Fruit fly (Drosophila melanogaster) whole organism, embryonic: ENCODE data around the gene CG31823.

ENCODE experiments used
- Atf3 ChIP-seq: fragments of 200-800 bp; sonication (Bioruptor generic); optimal IDR thresholded peaks from 3 replicates; lab custom pipeline; 2016; ENCODE audit warnings: missing biosample characterization, missing genetic modification characterization
- B-H2 ChIP-seq: fragments of 200-800 bp; sonication (Bioruptor generic); optimal IDR thresholded peaks from 2 replicates; lab custom pipeline; 2018; ENCODE audit warnings: missing biosample characterization, mild to moderate bottlenecking, missing genetic modification characterization
- Bgb ChIP-seq: fragments of 200-800 bp; sonication (Bioruptor generic); IDR thresholded peaks from 2 replicates; pipeline ENCODE4 v1.3.6; 2022; ENCODE audit warnings: missing biosample characterization, missing genetic modification characterization; ENCODE audit not compliant: partially characterized antibody
- CG10209 ChIP-seq: fragments of 200-800 bp; sonication (Bioruptor generic); optimal IDR thresholded peaks from 3 replicates; lab custom pipeline; 2017; ENCODE audit warnings: missing biosample characterization, mild to moderate bottlenecking, missing genetic modification characterization, missing genetic modification reagents
- CG10654 ChIP-seq: fragments of 200-800 bp; sonication (Bioruptor generic); optimal IDR thresholded peaks from 2 replicates; lab custom pipeline; 2016; ENCODE audit warnings: missing biosample characterization, missing genetic modification characterization
- CG11504 ChIP-seq: fragments of 200-800 bp; sonication (Bioruptor generic); optimal IDR thresholded peaks from 3 replicates; lab custom pipeline; 2019; ENCODE audit warnings: missing biosample characterization, mild to moderate bottlenecking, missing genetic modification characterization, moderate library complexity
- CG12104 ChIP-seq: fragments of 200-800 bp; sonication (Bioruptor generic); optimal IDR thresholded peaks from 3 replicates; lab custom pipeline; 2016; ENCODE audit warnings: missing biosample characterization, missing genetic modification characterization
- CG14965 ChIP-seq: fragments of 200-800 bp; sonication (Bioruptor generic); optimal IDR thresholded peaks from 2 replicates; lab custom pipeline; 2016; ENCODE audit warnings: missing biosample characterization, missing genetic modification characterization, borderline replicate concordance
- CG17829 ChIP-seq: fragments of 200-800 bp; optimal IDR thresholded peaks from 2 replicates; lab custom pipeline; 2019; ENCODE audit warnings: missing biosample characterization, mild to moderate bottlenecking, missing genetic modification characterization, moderate library complexity
- CG18619 ChIP-seq: fragments of 200-800 bp; sonication (Bioruptor generic); optimal IDR thresholded peaks from 3 replicates; lab custom pipeline; 2017; ENCODE audit warnings: missing biosample characterization, mild to moderate bottlenecking, missing genetic modification characterization
- CG2889 ChIP-seq: fragments of 200-800 bp; sonication (Bioruptor generic); IDR thresholded peaks from 3 replicates; pipeline ENCODE4 v1.3.6; 2022; ENCODE audit warnings: missing biosample characterization, missing genetic modification characterization
- CG30020 ChIP-seq: fragments of 200-800 bp; optimal IDR thresholded peaks from 2 replicates; lab custom pipeline; 2019; ENCODE audit warnings: missing biosample characterization, mild to moderate bottlenecking, missing genetic modification characterization, moderate library complexity
- CG31224 ChIP-seq: fragments of 200-800 bp; sonication (Bioruptor generic); IDR thresholded peaks from 2 replicates; pipeline ENCODE4 v1.3.6; 2022; ENCODE audit warnings: missing biosample characterization, missing genetic modification characterization
- CG31441 ChIP-seq: fragments of 200-800 bp; sonication (Bioruptor generic); IDR thresholded peaks from 2 replicates; pipeline ENCODE4 v1.3.6; 2022; ENCODE audit warnings: missing biosample characterization, missing genetic modification characterization
- CG33557 ChIP-seq: fragments of 200-800 bp; sonication (Bioruptor generic); optimal IDR thresholded peaks from 2 replicates; lab custom pipeline; 2019; ENCODE audit warnings: missing biosample characterization, mild to moderate bottlenecking, missing genetic modification characterization, moderate library complexity
- CG34422 ChIP-seq: fragments of 200-800 bp; sonication (Bioruptor generic); IDR thresholded peaks from 3 replicates; pipeline ENCODE4 v1.3.6; 2022; ENCODE audit warnings: missing biosample characterization, missing genetic modification characterization
- CG3847 ChIP-seq: fragments of 200-800 bp; sonication (Bioruptor generic); IDR thresholded peaks from 2 replicates; pipeline ENCODE4 v1.3.6; 2022; ENCODE audit warnings: missing biosample characterization, missing genetic modification characterization
- CG42726 ChIP-seq: fragments of 200-800 bp; sonication (Bioruptor generic); IDR thresholded peaks from 2 replicates; pipeline ENCODE4 v1.3.6; 2022; ENCODE audit warnings: missing biosample characterization, missing genetic modification characterization; ENCODE audit not compliant: partially characterized antibody
- CG6689 ChIP-seq: fragments of 200-800 bp; sonication (Bioruptor generic); IDR thresholded peaks from 2 replicates; pipeline ENCODE4 v1.3.6; 2022; ENCODE audit warnings: missing biosample characterization, missing genetic modification characterization
- CG6813 ChIP-seq: fragments of 200-800 bp; sonication (Bioruptor generic); optimal IDR thresholded peaks from 2 replicates; lab custom pipeline; 2017; ENCODE audit warnings: missing biosample characterization, missing genetic modification characterization, mild to moderate bottlenecking, moderate library complexity, missing genetic modification reagents
- CG7556 ChIP-seq: fragments of 200-800 bp; sonication (Bioruptor generic); optimal IDR thresholded peaks from 2 replicates; lab custom pipeline; 2017; ENCODE audit warnings: missing biosample characterization, mild to moderate bottlenecking, missing genetic modification characterization
- CG7963 ChIP-seq: fragments of 200-800 bp; sonication (Bioruptor generic); IDR thresholded peaks from 3 replicates; pipeline ENCODE4 v1.3.6; 2022; ENCODE audit warnings: missing biosample characterization, missing genetic modification characterization; ENCODE audit not compliant: partially characterized antibody
- CG8359 ChIP-seq: fragments of 200-800 bp; sonication (Bioruptor generic); optimal IDR thresholded peaks from 2 replicates; lab custom pipeline; 2017; ENCODE audit warnings: missing biosample characterization, mild to moderate bottlenecking, missing genetic modification characterization, borderline replicate concordance
- CG8924 ChIP-seq: fragments of 200-800 bp; optimal IDR thresholded peaks from 3 replicates; lab custom pipeline; 2019; ENCODE audit warnings: missing biosample characterization, mild to moderate bottlenecking, missing genetic modification characterization, moderate library complexity
- CG9817 ChIP-seq: fragments of 200-800 bp; sonication (Bioruptor generic); optimal IDR thresholded peaks from 2 replicates; lab custom pipeline; 2018; ENCODE audit warnings: missing biosample characterization, mild to moderate bottlenecking, missing genetic modification characterization, moderate library complexity
- CoRest ChIP-seq: fragments of 200-800 bp; sonication (Bioruptor generic); optimal IDR thresholded peaks from 3 replicates; lab custom pipeline; 2018; ENCODE audit warnings: missing biosample characterization, mild to moderate bottlenecking, missing genetic modification characterization, moderate library complexity
- Dbx ChIP-seq: fragments of 200-800 bp; sonication (Bioruptor generic); IDR thresholded peaks from 3 replicates; pipeline ENCODE4 v1.3.6; 2022; ENCODE audit warnings: missing biosample characterization, missing genetic modification characterization
- Deaf1 ChIP-seq: fragments of 200-800 bp; optimal IDR thresholded peaks from 3 replicates; lab custom pipeline; 2019; ENCODE audit warnings: missing biosample characterization, mild to moderate bottlenecking, missing genetic modification characterization, moderate library complexity
- Dp ChIP-seq: fragments of 200-800 bp; sonication (Bioruptor generic); optimal IDR thresholded peaks from 2 replicates; lab custom pipeline; 2018; ENCODE audit warnings: missing biosample characterization, mild to moderate bottlenecking, missing genetic modification characterization, moderate library complexity
- GATAe ChIP-seq: fragments of 200-800 bp; sonication (Bioruptor generic); conservative IDR thresholded peaks from 2 replicates; pipeline ENCODE4 v1.3.6; 2022; ENCODE audit warnings: missing biosample characterization, missing genetic modification characterization
- HHEX ChIP-seq: fragments of 200-800 bp; sonication (Bioruptor generic); optimal IDR thresholded peaks from 3 replicates; lab custom pipeline; 2017; ENCODE audit warnings: missing biosample characterization, mild to moderate bottlenecking, missing genetic modification characterization, missing genetic modification reagents
- Hmr ChIP-seq: fragments of 200-800 bp; sonication (Bioruptor generic); optimal IDR thresholded peaks from 3 replicates; lab custom pipeline; 2017; ENCODE audit warnings: mild to moderate bottlenecking, missing biosample characterization, missing genetic modification reagents, missing genetic modification characterization
- Hr3 ChIP-seq: fragments of 200-800 bp; sonication (Bioruptor generic); optimal IDR thresholded peaks from 3 replicates; lab custom pipeline; 2016; ENCODE audit warnings: missing biosample characterization, missing genetic modification characterization
- Nf-YC ChIP-seq: fragments of 200-800 bp; optimal IDR thresholded peaks from 3 replicates; lab custom pipeline; 2019; ENCODE audit warnings: missing biosample characterization, mild to moderate bottlenecking, missing genetic modification characterization, moderate library complexity
- Poxn ChIP-seq: fragments of 200-800 bp; sonication (Bioruptor generic); IDR thresholded peaks from 2 replicates; pipeline ENCODE4 v1.3.6; 2022; ENCODE audit warnings: missing biosample characterization, missing genetic modification characterization
- abd-A ChIP-seq: fragments of 200-800 bp; sonication (Bioruptor generic); optimal IDR thresholded peaks from 3 replicates; lab custom pipeline; 2019; ENCODE audit warnings: missing biosample characterization, mild to moderate bottlenecking, missing genetic modification characterization, moderate library complexity
- croc ChIP-seq: fragments of 200-800 bp; sonication (Bioruptor generic); conservative IDR thresholded peaks from 3 replicates; pipeline ENCODE4 v1.3.6; 2022; ENCODE audit warnings: missing biosample characterization, missing genetic modification characterization
- exex ChIP-seq: fragments of 200-800 bp; sonication (Bioruptor generic); optimal IDR thresholded peaks from 4 replicates; lab custom pipeline; 2018; ENCODE audit warnings: missing biosample characterization, mild to moderate bottlenecking, missing genetic modification characterization, moderate library complexity
- gsb ChIP-seq: fragments of 200-800 bp; sonication (Bioruptor generic); IDR thresholded peaks from 2 replicates; pipeline ENCODE4 v1.3.6; 2022; ENCODE audit warnings: missing biosample characterization, missing genetic modification characterization
- gt ChIP-seq: fragments of 200-800 bp; sonication (Bioruptor generic); IDR thresholded peaks from 2 replicates; pipeline ENCODE4 v1.3.6; 2022; ENCODE audit warnings: missing biosample characterization, missing genetic modification characterization
- hkb ChIP-seq, 2 experiments: fragments of 200-800 bp in 1 of 2; fragments of >200 bp in 1 of 2; sonication (Bioruptor generic) in 1 of 2; IDR thresholded peaks in 1 of 2; optimal IDR thresholded peaks in 1 of 2; 2 replicates each; pipeline versions ENCODE4 v1.3.6 to Lab custom; 2017 to 2022; ENCODE audit warnings: missing biosample characterization in 1 of 2, missing genetic modification characterization in 1 of 2
- kni ChIP-seq: fragments of 200-800 bp; sonication (Bioruptor generic); optimal IDR thresholded peaks from 3 replicates; lab custom pipeline; 2017; ENCODE audit warnings: mild to moderate bottlenecking, missing biosample characterization, missing genetic modification reagents, missing genetic modification characterization
- nau ChIP-seq: fragments of 200-800 bp; sonication (Bioruptor generic); optimal IDR thresholded peaks from 3 replicates; lab custom pipeline; 2017; ENCODE audit warnings: missing biosample characterization, mild to moderate bottlenecking, missing genetic modification characterization, missing genetic modification reagents
- sima ChIP-seq: fragments of 200-800 bp; sonication (Bioruptor generic); optimal IDR thresholded peaks from 2 replicates; lab custom pipeline; 2016; ENCODE audit warnings: missing biosample characterization, missing genetic modification characterization
- slbo ChIP-seq: fragments of 200-800 bp; sonication (Bioruptor generic); IDR thresholded peaks from 2 replicates; pipeline ENCODE4 v1.3.6; 2022; ENCODE audit warnings: missing biosample characterization, missing genetic modification characterization
- sug ChIP-seq: fragments of 200-800 bp; optimal IDR thresholded peaks from 2 replicates; lab custom pipeline; 2019; ENCODE audit warnings: missing biosample characterization, mild to moderate bottlenecking, missing genetic modification characterization, moderate library complexity
- trem ChIP-seq: fragments of 200-800 bp; optimal IDR thresholded peaks from 3 replicates; lab custom pipeline; 2019; ENCODE audit warnings: missing biosample characterization, mild to moderate bottlenecking, missing genetic modification characterization, moderate library complexity
- zf30C ChIP-seq: fragments of 200-800 bp; sonication (Bioruptor generic); optimal IDR thresholded peaks from 3 replicates; lab custom pipeline; 2018; ENCODE audit warnings: missing biosample characterization, mild to moderate bottlenecking, missing genetic modification characterization

Gene CG31823

dm6 chr2L:15908496-15909276, 8.4 kb upstream of the CG31823 start (continued):
- TF ChIP-seq Nf-YC (tag; lab: Kevin White, UChicago), result peak; percentile 58
- no peak for TF ChIP-seq Dp
- TF ChIP-seq CG31441 (GFP tag; lab: Robert Waterston, UW), result peak; percentile 85
- TF ChIP-seq CG18619 (GFP tag; lab: Kevin White, UChicago), result peak; percentile 48
- TF ChIP-seq abd-A (tag; lab: Kevin White, UChicago), result peak; percentile 99
- TF ChIP-seq Hmr (GFP tag; lab: Kevin White, UChicago), result peak; percentile 40
- TF ChIP-seq CG33557 (GFP tag; lab: Kevin White, UChicago), result peak; percentile 68
- peak; percentile 12 for TF ChIP-seq HHEX (GFP tag; lab: Kevin White, UChicago)
- TF ChIP-seq slbo (GFP tag; lab: Robert Waterston, UW), result peak; percentile 50
- TF ChIP-seq B-H2, result peak; percentile 61
- TF ChIP-seq CG30020 (tag; lab: Kevin White, UChicago), result peak; percentile 24
- peak; percentile 77 for TF ChIP-seq CoRest
- peak; percentile 34 for TF ChIP-seq CG9817 (tag; lab: Kevin White, UChicago)
- TF ChIP-seq exex (tag; lab: Kevin White, UChicago), result peak; percentile 72
- peak; percentile 48; the same call in 1 of the 3 replicates for TF ChIP-seq Dbx (GFP tag; lab: Robert Waterston, UW)
- peak; percentile 44 for TF ChIP-seq CG6689 (GFP tag; lab: Robert Waterston, UW)
- TF ChIP-seq gt (GFP tag; lab: Robert Waterston, UW), result no peak
- TF ChIP-seq Bgb, result peak; percentile 29; the same call in 1 of the 2 replicates
- TF ChIP-seq trem (tag; lab: Kevin White, UChicago), result peak; percentile 25
- peak; percentile 8 for TF ChIP-seq nau (GFP tag; lab: Kevin White, UChicago)
- TF ChIP-seq CG10654, result no peak
- TF ChIP-seq CG8924 (tag; lab: Kevin White, UChicago), result peak; percentile 74
- peak; percentile 62 for TF ChIP-seq zf30C (GFP tag; lab: Kevin White, UChicago)
- peak; percentile 28; the same call in 1 of the 3 replicates for TF ChIP-seq CG34422
- no peak for TF ChIP-seq Atf3 (GFP tag; lab: Kevin White, UChicago)
- no peak for TF ChIP-seq CG7963 (GFP tag; lab: Robert Waterston, UW)
- no peak for TF ChIP-seq CG42726 (GFP tag; lab: Robert Waterston, UW)
- peak; percentile 63 for TF ChIP-seq CG10209 (GFP tag; lab: Kevin White, UChicago)
- TF ChIP-seq CG17829, result peak; percentile 71
- no peak for TF ChIP-seq CG14965
- no peak for TF ChIP-seq gsb (GFP tag; lab: Robert Waterston, UW)
- TF ChIP-seq kni (GFP tag; lab: Kevin White, UChicago), result peak; percentile 99
- TF ChIP-seq GATAe (GFP tag; lab: Robert Waterston, UW), result no peak
- TF ChIP-seq hkb (optimal IDR thresholded peaks at IDR 0.05; lab: Kevin White, UChicago), result no peak
- TF ChIP-seq hkb (GFP tag; IDR thresholded peaks at IDR 0.05; lab: Robert Waterston, UW), result peak; percentile 57
- no peak for TF ChIP-seq CG3847 (GFP tag; lab: Robert Waterston, UW)
- TF ChIP-seq sima (GFP tag; lab: Kevin White, UChicago), result no peak
- no peak for TF ChIP-seq CG2889 (GFP tag; lab: Robert Waterston, UW)
- peak; percentile 3 for TF ChIP-seq CG8359 (GFP tag; lab: Kevin White, UChicago)
- TF ChIP-seq CG12104 (GFP tag; lab: Kevin White, UChicago), result peak; percentile 14
- TF ChIP-seq CG6813 (GFP tag; lab: Kevin White, UChicago), result peak; percentile 56
- peak; percentile 99 for TF ChIP-seq CG31224
- TF ChIP-seq Poxn (GFP tag; lab: Robert Waterston, UW), result no peak
- TF ChIP-seq sug (tag; lab: Kevin White, UChicago), result peak; percentile 93
- no peak for TF ChIP-seq croc (GFP tag; lab: Robert Waterston, UW)
- peak; percentile 70 for TF ChIP-seq CG7556
- peak; percentile 74 for TF ChIP-seq CG11504 (tag; lab: Kevin White, UChicago)
- TF ChIP-seq Deaf1 (tag; lab: Kevin White, UChicago), result peak; percentile 71
- peak; percentile 86 for TF ChIP-seq Hr3 (GFP tag; lab: Kevin White, UChicago)
